Worm (Caenorhabditis elegans) whole organism, young adult: Measurements from ENCODE around the gene F44E5.5.

Experiments used
- B0035.1 ChIP-seq: sonication (generic microtip); optimal IDR thresholded peaks from 2 replicates; lab custom pipeline; 2016; ENCODE audit warnings: missing genetic modification characterization, mild to moderate bottlenecking, missing compliant biosample characterization, missing genotype, missing genetic modification reagents
- D2030.7 ChIP-seq: fragments of 200-800 bp; sonication (Bioruptor generic); IDR thresholded peaks from 2 replicates; pipeline ENCODE4 v1.3.6; 2022; ENCODE audit warnings: missing genetic modification reagents, missing genetic modification characterization, missing compliant biosample characterization
- F23B12.7 ChIP-seq: sonication (generic microtip); optimal IDR thresholded peaks from 2 replicates; lab custom pipeline; 2017; ENCODE audit warnings: missing genetic modification characterization, mild to moderate bottlenecking, missing compliant biosample characterization, antibody characterized with exemption, moderate library complexity; ENCODE audit not compliant: insufficient read depth
- F57A8.1 ChIP-seq: fragments of 200-800 bp; sonication (Bioruptor generic); optimal IDR thresholded peaks from 2 replicates; lab custom pipeline; 2018; ENCODE audit warnings: mild to moderate bottlenecking, missing genetic modification characterization, moderate library complexity, missing compliant biosample characterization
- F57C9.4 ChIP-seq: sonication (generic microtip); optimal IDR thresholded peaks from 2 replicates; lab custom pipeline; 2017; ENCODE audit warnings: mild to moderate bottlenecking, missing genetic modification characterization, missing compliant biosample characterization
- T26A5.8 ChIP-seq: sonication (generic microtip); optimal IDR thresholded peaks from 2 replicates; lab custom pipeline; 2016; ENCODE audit warnings: missing genetic modification characterization, missing compliant biosample characterization
- Y95B8A.8 ChIP-seq: fragments of 200-800 bp; sonication (Bioruptor generic); IDR thresholded peaks from 2 replicates; pipeline ENCODE4 v1.3.6; 2022; ENCODE audit warnings: missing genetic modification reagents, missing genetic modification characterization, missing compliant biosample characterization
- aptf-2 ChIP-seq: fragments of 200-800 bp; sonication (Bioruptor generic); conservative IDR thresholded peaks from 2 replicates; pipeline ENCODE4 v1.3.6; 2022; ENCODE audit warnings: missing genetic modification reagents, missing genetic modification characterization, missing compliant biosample characterization
- athp-1 ChIP-seq: sonication (generic microtip); optimal IDR thresholded peaks from 2 replicates; lab custom pipeline; 2017; ENCODE audit warnings: mild to moderate bottlenecking, missing genetic modification characterization, missing compliant biosample characterization
- attf-5 ChIP-seq: fragments of 200-800 bp; sonication (Bioruptor generic); optimal IDR thresholded peaks from 2 replicates; lab custom pipeline; 2018; ENCODE audit warnings: mild to moderate bottlenecking, missing genetic modification characterization, missing compliant biosample characterization
- attf-6 ChIP-seq: fragments of 200-800 bp; sonication (Bioruptor generic); IDR thresholded peaks from 2 replicates; pipeline ENCODE4 v1.3.6; 2022; ENCODE audit warnings: missing genetic modification reagents, missing genetic modification characterization, missing compliant biosample characterization
- cebp-1 ChIP-seq, 2 experiments: fragments of 200-800 bp in 1 of 2; sonication (Bioruptor generic) in 1 of 2; sonication (generic microtip) in 1 of 2; IDR thresholded peaks in 1 of 2; optimal IDR thresholded peaks in 1 of 2; 2 replicates each; pipeline versions ENCODE4 v1.3.6 to Lab custom; 2017 to 2022; ENCODE audit warnings: missing compliant biosample characterization in 2 of 2, missing genetic modification characterization in 2 of 2, mild to moderate bottlenecking in 1 of 2, missing genetic modification reagents in 1 of 2, moderate library complexity in 1 of 2
- ceh-27 ChIP-seq: fragments of 200-800 bp; sonication (Bioruptor generic); optimal IDR thresholded peaks from 2 replicates; lab custom pipeline; 2018; ENCODE audit warnings: mild to moderate bottlenecking, missing genetic modification characterization, moderate library complexity, missing compliant biosample characterization
- ceh-40 ChIP-seq: fragments of 200-800 bp; sonication (Bioruptor generic); IDR thresholded peaks from 2 replicates; pipeline ENCODE4 v1.3.6; 2022; ENCODE audit warnings: missing genetic modification characterization, missing compliant biosample characterization
- ceh-91 ChIP-seq: fragments of 200-800 bp; sonication (Bioruptor generic); IDR thresholded peaks from 2 replicates; pipeline ENCODE4 v1.3.6; 2022; ENCODE audit warnings: missing genetic modification reagents, missing genetic modification characterization, missing compliant biosample characterization
- dox-1 ChIP-seq: fragments of 200-800 bp; sonication (Bioruptor generic); IDR thresholded peaks from 2 replicates; pipeline ENCODE4 v1.3.6; 2022; ENCODE audit warnings: missing genetic modification reagents, missing genetic modification characterization, missing compliant biosample characterization
- dpl-1 ChIP-seq: fragments of 150-350 bp; optimal IDR thresholded peaks from 2 replicates; lab custom pipeline; 2014; ENCODE audit warnings: missing biosample characterization, missing genetic modification reagents, missing genetic modification characterization
- egl-44 ChIP-seq: fragments of 200-800 bp; sonication (Bioruptor generic); IDR thresholded peaks from 2 replicates; pipeline ENCODE4 v1.3.6; 2022; ENCODE audit warnings: missing genetic modification reagents, missing genetic modification characterization, missing compliant biosample characterization
- ekl-4 ChIP-seq: fragments of 200-800 bp; sonication (Bioruptor generic); IDR thresholded peaks from 2 replicates; pipeline ENCODE4 v1.3.6; 2022; ENCODE audit warnings: missing genetic modification reagents, missing genetic modification characterization, missing compliant biosample characterization
- fkh-3 ChIP-seq: sonication (generic microtip); optimal IDR thresholded peaks from 2 replicates; lab custom pipeline; 2016; ENCODE audit warnings: mild to moderate bottlenecking, missing genetic modification characterization, missing compliant biosample characterization
- hlh-26 ChIP-seq: fragments of 200-800 bp; sonication (Bioruptor generic); conservative IDR thresholded peaks from 2 replicates; pipeline ENCODE4 v1.3.6; 2022; ENCODE audit warnings: missing genetic modification reagents, missing genetic modification characterization, missing compliant biosample characterization
- hmg-1.2 ChIP-seq: fragments of 200-800 bp; sonication (Bioruptor generic); IDR thresholded peaks from 2 replicates; pipeline ENCODE4 v1.3.6; 2022; ENCODE audit warnings: missing genetic modification reagents, missing genetic modification characterization, missing compliant biosample characterization
- hsf-1 ChIP-seq: fragments of 200-800 bp; sonication (Bioruptor generic); IDR thresholded peaks from 2 replicates; pipeline ENCODE4 v1.3.6; 2022; ENCODE audit warnings: missing genetic modification reagents, missing genetic modification characterization, missing compliant biosample characterization
- lin-35 ChIP-seq, 3 experiments: fragments of 150-350 bp in 2 of 3; sonication (generic microtip) in 1 of 3; optimal IDR thresholded peaks; 2 replicates each; lab custom pipeline; 2014 to 2018; ENCODE audit warnings: missing biosample characterization in 3 of 3, missing genetic modification characterization in 3 of 3, missing genetic modification reagents in 3 of 3
- lin-54 ChIP-seq: fragments of 200-800 bp; sonication (Bioruptor generic); optimal IDR thresholded peaks from 2 replicates; lab custom pipeline; 2018; ENCODE audit warnings: mild to moderate bottlenecking, missing genetic modification characterization, missing compliant biosample characterization
- lsl-1 ChIP-seq: fragments of 200-800 bp; sonication (Bioruptor generic); optimal IDR thresholded peaks from 2 replicates; lab custom pipeline; 2018; ENCODE audit warnings: mild to moderate bottlenecking, missing genetic modification characterization, moderate library complexity, missing compliant biosample characterization
- madf-3 ChIP-seq: fragments of 200-800 bp; sonication (Bioruptor generic); IDR thresholded peaks from 2 replicates; pipeline ENCODE4 v1.3.6; 2022; ENCODE audit warnings: missing genetic modification reagents, missing genetic modification characterization, missing compliant biosample characterization
- madf-6 ChIP-seq: fragments of 200-800 bp; sonication (Bioruptor generic); IDR thresholded peaks from 2 replicates; pipeline ENCODE4 v1.3.6; 2022; ENCODE audit warnings: missing genetic modification reagents, missing genetic modification characterization, missing compliant biosample characterization
- mcd-1 ChIP-seq: fragments of 200-800 bp; sonication (Bioruptor generic); IDR thresholded peaks from 2 replicates; pipeline ENCODE4 v1.3.6; 2022; ENCODE audit warnings: missing genetic modification reagents, missing genetic modification characterization, missing compliant biosample characterization
- nhr-27 ChIP-seq: fragments of 200-800 bp; sonication (Bioruptor generic); optimal IDR thresholded peaks from 2 replicates; lab custom pipeline; 2018; ENCODE audit warnings: mild to moderate bottlenecking, missing genetic modification characterization, moderate library complexity, missing compliant biosample characterization
- nhr-90 ChIP-seq: sonication (generic microtip); optimal IDR thresholded peaks from 2 replicates; lab custom pipeline; 2016; ENCODE audit warnings: missing genotype, mild to moderate bottlenecking, missing genetic modification characterization, missing compliant biosample characterization
- rcor-1 ChIP-seq: fragments of 200-800 bp; sonication (Bioruptor generic); IDR thresholded peaks from 2 replicates; pipeline ENCODE4 v1.3.6; 2022; ENCODE audit warnings: missing genetic modification reagents, missing genetic modification characterization, missing compliant biosample characterization
- rec-8 ChIP-seq, 2 experiments: sonication (generic microtip); optimal IDR thresholded peaks; 2 replicates each; lab custom pipeline; 2016; ENCODE audit warnings: mild to moderate bottlenecking in 2 of 2, missing genetic modification characterization in 2 of 2, missing genetic modification reagents in 2 of 2, missing genotype in 2 of 2, missing biosample characterization in 1 of 2, missing compliant biosample characterization in 1 of 2, moderate library complexity in 1 of 2
- sdz-38 ChIP-seq: sonication (generic microtip); optimal IDR thresholded peaks from 2 replicates; lab custom pipeline; 2016; ENCODE audit warnings: missing genotype, missing genetic modification characterization, missing compliant biosample characterization
- snpc-1.1 ChIP-seq: sonication (generic microtip); optimal IDR thresholded peaks from 2 replicates; lab custom pipeline; 2017; ENCODE audit warnings: missing genetic modification characterization, mild to moderate bottlenecking, missing compliant biosample characterization, antibody characterized with exemption, moderate library complexity, missing genotype, missing genetic modification reagents; ENCODE audit not compliant: insufficient read depth
- snpc-3.4 ChIP-seq: sonication (generic microtip); optimal IDR thresholded peaks from 2 replicates; lab custom pipeline; 2017; ENCODE audit warnings: missing genetic modification characterization, mild to moderate bottlenecking, missing compliant biosample characterization, antibody characterized with exemption, moderate library complexity, missing genotype, missing genetic modification reagents
- snpc-4 ChIP-seq, 5 experiments: fragments of 150-350 bp in 1 of 5; sonication (generic microtip) in 4 of 5; optimal IDR thresholded peaks; 2 replicates each; lab custom pipeline; 2014 to 2018; ENCODE audit warnings: missing genetic modification characterization in 5 of 5, missing biosample characterization in 3 of 5, antibody characterized with exemption in 2 of 5, mild to moderate bottlenecking in 2 of 5, missing compliant biosample characterization in 2 of 5, missing genotype in 2 of 5, moderate library complexity in 2 of 5, missing genetic modification reagents in 1 of 5
- sptf-2 ChIP-seq: fragments of 200-800 bp; sonication (Bioruptor generic); optimal IDR thresholded peaks from 2 replicates; lab custom pipeline; 2018; ENCODE audit warnings: mild to moderate bottlenecking, missing genetic modification characterization, missing compliant biosample characterization
- tbp1 ChIP-seq: fragments of 200-800 bp; sonication (Bioruptor generic); optimal IDR thresholded peaks from 2 replicates; lab custom pipeline; 2018; ENCODE audit warnings: mild to moderate bottlenecking, missing genetic modification characterization, missing compliant biosample characterization
- unc-62 ChIP-seq: fragments of 150-350 bp; optimal IDR thresholded peaks from 2 replicates; lab custom pipeline; 2014; ENCODE audit warnings: missing biosample characterization, missing genetic modification reagents, missing genetic modification characterization
- zfh-2 ChIP-seq: fragments of 200-800 bp; sonication (Bioruptor generic); conservative IDR thresholded peaks from 2 replicates; pipeline ENCODE4 v1.3.6; 2022; ENCODE audit warnings: missing genetic modification reagents, missing genetic modification characterization, missing compliant biosample characterization
- ztf-18 ChIP-seq: sonication (generic microtip); optimal IDR thresholded peaks from 2 replicates; lab custom pipeline; 2016; ENCODE audit warnings: missing genotype, mild to moderate bottlenecking, missing genetic modification characterization, missing compliant biosample characterization
- ztf-26 ChIP-seq: sonication (generic microtip); optimal IDR thresholded peaks from 2 replicates; lab custom pipeline; 2017; ENCODE audit warnings: missing genetic modification characterization, missing compliant biosample characterization

The F44E5.5 gene

ce11 chrII:11774218-11774617 is 14.8 kb downstream of the F44E5.5 start, which contains the start of gene F44E5.1 (continued):
- no peak for TF ChIP-seq madf-3 (GFP tag; lab: Robert Waterston, UW)
- peak; percentile 22; the same call in 1 of the 2 replicates for TF ChIP-seq ekl-4 (GFP tag; lab: Robert Waterston, UW)
- peak; percentile 35; the same call in 1 of the 2 replicates for TF ChIP-seq mcd-1 (GFP tag; lab: Robert Waterston, UW)
- TF ChIP-seq ztf-26 (tag; lab: Kevin White, UChicago) = no peak
- no peak for TF ChIP-seq aptf-2 (GFP tag; lab: Robert Waterston, UW)
- no peak for TF ChIP-seq snpc-3.4 (tag; lab: Kevin White, UChicago)
- no peak for TF ChIP-seq rcor-1 (GFP tag; lab: Robert Waterston, UW)
- TF ChIP-seq F57A8.1 (GFP tag; lab: Kevin White, UChicago) = no peak
- TF ChIP-seq lin-54 (GFP tag; lab: Kevin White, UChicago) = no peak
- TF ChIP-seq T26A5.8 (tag; lab: Kevin White, UChicago) = no peak
- TF ChIP-seq Y95B8A.8 = no peak

- TF ChIP-seq rec-8 (tag; optimal IDR thresholded peaks at IDR 0.05; lab: Kevin White, UChicago) (no peak), F23B12.7 (tag; lab: Kevin White, UChicago) (peak; percentile 63), ceh-27 (peak; percentile 6), ceh-40 (GFP tag; lab: Robert Waterston, UW) (no peak), snpc-1.1 (tag; lab: Kevin White, UChicago) (peak; percentile 29), ceh-91 (GFP tag; lab: Robert Waterston, UW) (peak; percentile 69), cebp-1 (GFP tag; IDR thresholded peaks at IDR 0.05; lab: Robert Waterston, UW) (no peak), cebp-1 (tag; optimal IDR thresholded peaks at IDR 0.05; lab: Kevin White, UChicago) (peak; percentile 63), nhr-27 (tag; lab: Kevin White, UChicago) (no peak), athp-1 (tag; lab: Kevin White, UChicago) (no peak), ztf-18 (tag; lab: Kevin White, UChicago) (peak; percentile 16), madf-6 (peak; percentile 57), hmg-1.2 (GFP tag; lab: Robert Waterston, UW) (peak; percentile 95), F57A8.1 (GFP tag; lab: Kevin White, UChicago) (no peak), zfh-2 (GFP tag; lab: Robert Waterston, UW) (peak; percentile 59; the same call in 1 of the 2 replicates), sdz-38 (tag; lab: Kevin White, UChicago) (no peak), mcd-1 (GFP tag; lab: Robert Waterston, UW) (peak; percentile 61), nhr-90 (tag; lab: Kevin White, UChicago) (no peak), dox-1 (GFP tag; lab: Robert Waterston, UW) (peak; percentile 80), hlh-26 (GFP tag; lab: Robert Waterston, UW) (no peak), lin-35 (GFP tag; optimal IDR thresholded peaks at IDR 0.05; lab: Kevin White, UChicago) (peak in 1 of 3 experiments; percentile 50), B0035.1 (tag; lab: Kevin White, UChicago) (no peak), fkh-3 (tag; lab: Kevin White, UChicago) (no peak), D2030.7 (GFP tag; lab: Robert Waterston, UW) (peak; percentile 43), hsf-1 (no peak), unc-62 (GFP tag; lab: Kevin White, UChicago) (no peak), attf-5 (GFP tag; lab: Kevin White, UChicago) (peak; percentile 70), lsl-1 (GFP tag; lab: Kevin White, UChicago) (peak; percentile 65), ekl-4 (GFP tag; lab: Robert Waterston, UW) (0 out of 2 replicates have a peak, but pooled peaks have one; percentile 8), F57C9.4 (tag; lab: Kevin White, UChicago) (no peak), dpl-1 (GFP tag; lab: Kevin White, UChicago) (peak; percentile 53), madf-3 (GFP tag; lab: Robert Waterston, UW) (0 out of 2 replicates have a peak, but pooled peaks have one; percentile 21), sptf-2 (no peak), lin-54 (GFP tag; lab: Kevin White, UChicago) (peak; percentile 57), tbp1 (peak; percentile 1), egl-44 (no peak), snpc-3.4 (tag; lab: Kevin White, UChicago) (peak; percentile 12), snpc-4 (GFP tag; optimal IDR thresholded peaks at IDR 0.05; lab: Kevin White, UChicago) (no peak), snpc-4 (tag; optimal IDR thresholded peaks at IDR 0.05; lab: Kevin White, UChicago) (peak in 3 of 4 experiments; percentile 7 to 63 (median 44)), attf-6 (GFP tag; lab: Robert Waterston, UW) (no peak)
Observed at ce11 chrII:11777893-11778480, 18.5 kb downstream of the F44E5.5 start, which contains the start of the genes patr-1 and dna-2. TSS of gene patr-1 (minus strand) at chrII:11777943. TSS of gene dna-2 (plus strand) at chrII:11778430.
